Fruit fly (Drosophila melanogaster): ENCODE data around the gene Pex11c.

The Pex11c gene

DNA sequence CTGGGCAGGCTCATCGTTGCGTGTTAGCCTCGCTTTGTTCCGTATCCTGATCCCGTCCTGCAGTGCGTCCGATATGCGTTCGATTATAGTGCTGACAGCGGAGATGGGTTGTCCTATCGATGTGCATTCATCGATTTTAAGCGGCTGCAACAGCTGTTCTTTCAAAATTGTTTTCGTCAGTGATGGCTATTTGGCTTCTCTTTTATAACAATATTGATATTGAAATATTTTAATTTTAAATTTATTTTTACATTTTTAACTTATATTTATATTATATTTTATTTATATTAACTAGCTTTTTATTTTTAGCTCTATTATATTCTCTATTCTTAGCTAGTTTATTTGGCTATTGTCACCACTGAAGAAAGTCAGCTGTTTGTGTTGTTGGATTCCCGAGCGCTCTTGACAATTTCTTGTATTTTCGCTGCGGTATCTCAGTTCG is at the start of gene Pex11c, which contains the start of gene wda:
Gene Pex11c, plus strand, starts transcription at position 380 of the 442 bp plus-strand sequence.
Gene wda, minus strand, starts transcription at position 102 of the 442 bp plus-strand sequence.
- TF ChIP-seq toe (GFP tag; optimal IDR thresholded peaks at IDR 0.05) (peak; percentile 3), bab1 (GFP tag; optimal IDR thresholded peaks at IDR 0.05) (peak; percentile 81), CG11617 (GFP tag; optimal IDR thresholded peaks at IDR 0.05) (peak; percentile 89), Clk (GFP tag; optimal IDR thresholded peaks at IDR 0.05) (peak; percentile 18), CG5204 (GFP tag; optimal IDR thresholded peaks at IDR 0.05) (no peak), tj (GFP tag; optimal IDR thresholded peaks at IDR 0.05) (peak; percentile 68), kay (GFP tag; ENCODE audit: borderline replicate concordance) (peak; percentile 75), CG7045 (GFP tag; optimal IDR thresholded peaks at IDR 0.05) (peak; percentile 68), CG12768 (GFP tag; optimal IDR thresholded peaks at IDR 0.05) (peak; percentile 60), CG33017 (tag; optimal IDR thresholded peaks at IDR 0.05) (peak; percentile 92), Mnt (GFP tag; optimal IDR thresholded peaks at IDR 0.05) (peak; percentile 54), CG7101 (tag; optimal IDR thresholded peaks at IDR 0.05) (peak; percentile 95), CG1620 (GFP tag; optimal IDR thresholded peaks at IDR 0.05) (no peak), cic (GFP tag; optimal IDR thresholded peaks at IDR 0.05) (no peak), Crg-1 (GFP tag; optimal IDR thresholded peaks at IDR 0.05) (peak; percentile 22), pad (GFP tag; optimal IDR thresholded peaks at IDR 0.05) (peak; percentile 64), CG14711 (tag; optimal IDR thresholded peaks at IDR 0.05) (peak; percentile 87), cnc (optimal IDR thresholded peaks at IDR 0.05) (no peak), Hr96 (GFP tag; optimal IDR thresholded peaks at IDR 0.05) (no peak), ovo (GFP tag; optimal IDR thresholded peaks at IDR 0.05) (peak; percentile 60)

DNA sequence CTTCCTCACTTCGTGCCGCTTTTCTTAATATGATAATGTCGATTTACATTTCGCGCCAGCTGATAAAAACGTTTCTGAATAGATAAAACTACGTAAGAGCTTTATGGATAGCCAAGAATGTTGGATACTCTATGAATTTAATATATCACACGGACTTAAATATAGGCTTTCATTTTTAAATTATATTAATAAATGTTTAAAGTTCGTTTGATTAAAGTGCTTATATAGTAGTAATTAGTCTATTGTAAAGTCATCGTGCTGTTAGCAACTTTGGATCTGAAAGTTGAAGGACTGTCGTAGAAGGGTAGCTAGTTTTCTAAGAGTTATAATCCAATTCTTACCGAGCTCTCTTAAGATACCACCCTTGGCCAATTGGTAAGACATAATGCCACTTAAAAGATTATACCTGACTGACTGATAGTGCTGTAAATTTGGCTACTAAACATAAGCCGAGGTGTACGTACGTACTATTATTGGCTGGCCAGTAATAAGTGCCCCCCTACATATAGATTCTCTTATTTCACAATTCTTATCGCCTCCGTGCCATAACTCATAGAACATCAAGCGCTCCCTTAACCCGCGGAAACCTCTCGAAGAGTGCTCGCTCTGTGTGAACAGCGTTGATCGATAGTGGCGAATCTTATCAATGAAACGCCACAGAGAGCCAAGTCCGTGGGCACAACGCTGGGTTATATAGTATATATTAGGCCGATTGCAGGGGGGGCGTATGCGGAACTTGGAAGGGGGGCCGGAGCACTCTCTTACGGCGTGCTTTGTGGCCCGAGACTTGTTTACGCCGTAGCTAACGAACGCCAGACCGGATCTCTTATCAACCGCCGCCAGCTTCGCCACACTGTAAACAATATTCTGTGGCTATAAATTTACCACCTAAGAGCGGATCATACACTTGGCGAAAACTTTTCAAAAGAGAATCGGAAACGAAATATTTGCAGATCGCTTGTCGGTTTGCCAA is 47.6 kb upstream of the Pex11c start:
- no peak for TF ChIP-seq pad (GFP tag; optimal IDR thresholded peaks at IDR 0.05)
- TF ChIP-seq bab1 (GFP tag; optimal IDR thresholded peaks at IDR 0.05), result no peak
- TF ChIP-seq toe (GFP tag; optimal IDR thresholded peaks at IDR 0.05), result peak; percentile 33
- peak; percentile 5 for TF ChIP-seq ovo (GFP tag; optimal IDR thresholded peaks at IDR 0.05)
- peak; percentile 12 for TF ChIP-seq CG7101 (tag; optimal IDR thresholded peaks at IDR 0.05)
- TF ChIP-seq CG7045 (GFP tag; optimal IDR thresholded peaks at IDR 0.05), result peak; percentile 21
- TF ChIP-seq cnc (optimal IDR thresholded peaks at IDR 0.05), result peak in 1 of 2 experiments; percentile 42
- peak; percentile 63 for TF ChIP-seq Mnt (GFP tag; optimal IDR thresholded peaks at IDR 0.05)
- peak; percentile 17 for TF ChIP-seq CG33017 (tag; optimal IDR thresholded peaks at IDR 0.05)
- no peak for TF ChIP-seq CG11617 (GFP tag; optimal IDR thresholded peaks at IDR 0.05)
- no peak for TF ChIP-seq Crg-1 (GFP tag; optimal IDR thresholded peaks at IDR 0.05)
- peak; percentile 99 for TF ChIP-seq cic (GFP tag; optimal IDR thresholded peaks at IDR 0.05)
- peak; percentile 62 for TF ChIP-seq CG12768 (GFP tag; optimal IDR thresholded peaks at IDR 0.05)
- TF ChIP-seq CG14711 (tag; optimal IDR thresholded peaks at IDR 0.05), result peak; percentile 25
- TF ChIP-seq CG5204 (GFP tag; optimal IDR thresholded peaks at IDR 0.05), result peak; percentile 27

DNA sequence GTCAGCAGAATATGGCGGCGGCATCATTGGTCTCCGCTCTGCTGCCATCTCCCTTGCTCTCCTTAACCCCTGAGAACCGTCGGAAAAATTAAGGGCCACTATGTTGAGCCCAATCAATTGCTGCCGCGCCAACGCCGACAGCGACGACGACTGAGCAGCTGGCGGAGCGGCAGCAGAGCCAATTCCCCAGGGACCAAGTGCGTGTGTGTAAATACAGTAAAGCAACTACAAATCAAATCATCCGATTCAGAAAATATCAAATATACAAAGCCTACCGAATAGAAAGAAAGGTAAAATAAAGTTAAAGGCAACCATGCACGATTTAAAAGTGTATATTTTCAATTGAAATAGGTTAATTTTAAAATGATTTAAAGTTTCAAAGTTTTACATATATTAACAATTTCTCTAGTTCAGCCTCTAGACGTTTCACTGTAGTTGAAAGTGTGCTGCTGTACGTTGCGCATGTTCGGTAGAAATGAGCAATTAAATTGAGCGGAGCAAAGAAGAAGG is 46.4 kb upstream of the Pex11c start:
- TF ChIP-seq CG12768 (GFP tag; optimal IDR thresholded peaks at IDR 0.05) (peak; percentile 18), CG7101 (tag; optimal IDR thresholded peaks at IDR 0.05) (peak; percentile 26), toe (GFP tag; optimal IDR thresholded peaks at IDR 0.05) (peak; percentile 0), cic (GFP tag; optimal IDR thresholded peaks at IDR 0.05) (no peak)

DNA sequence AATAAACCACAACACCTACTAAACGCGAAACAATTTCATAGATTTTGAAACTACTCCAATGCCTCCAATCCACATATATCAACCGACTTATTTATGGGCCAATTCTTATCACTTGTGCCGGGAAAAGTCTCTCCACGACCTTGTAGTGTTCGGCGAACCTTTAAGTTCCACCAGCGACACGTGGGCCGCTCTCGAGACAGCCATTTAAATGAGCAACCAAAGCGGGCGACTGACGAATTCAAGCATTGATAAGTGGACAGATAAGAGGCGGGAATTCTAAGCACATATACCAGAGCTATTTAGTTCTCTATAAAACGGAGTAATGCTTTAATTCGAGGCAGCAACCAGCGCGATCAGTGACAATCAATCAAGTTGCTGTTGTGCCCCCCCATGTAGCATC is 45.4 kb upstream of the Pex11c start:
- TF ChIP-seq Crg-1 (GFP tag; optimal IDR thresholded peaks at IDR 0.05), result no peak
- peak; percentile 54 for TF ChIP-seq Mnt (GFP tag; optimal IDR thresholded peaks at IDR 0.05)
- TF ChIP-seq cic (GFP tag; optimal IDR thresholded peaks at IDR 0.05), result peak; percentile 28

DNA sequence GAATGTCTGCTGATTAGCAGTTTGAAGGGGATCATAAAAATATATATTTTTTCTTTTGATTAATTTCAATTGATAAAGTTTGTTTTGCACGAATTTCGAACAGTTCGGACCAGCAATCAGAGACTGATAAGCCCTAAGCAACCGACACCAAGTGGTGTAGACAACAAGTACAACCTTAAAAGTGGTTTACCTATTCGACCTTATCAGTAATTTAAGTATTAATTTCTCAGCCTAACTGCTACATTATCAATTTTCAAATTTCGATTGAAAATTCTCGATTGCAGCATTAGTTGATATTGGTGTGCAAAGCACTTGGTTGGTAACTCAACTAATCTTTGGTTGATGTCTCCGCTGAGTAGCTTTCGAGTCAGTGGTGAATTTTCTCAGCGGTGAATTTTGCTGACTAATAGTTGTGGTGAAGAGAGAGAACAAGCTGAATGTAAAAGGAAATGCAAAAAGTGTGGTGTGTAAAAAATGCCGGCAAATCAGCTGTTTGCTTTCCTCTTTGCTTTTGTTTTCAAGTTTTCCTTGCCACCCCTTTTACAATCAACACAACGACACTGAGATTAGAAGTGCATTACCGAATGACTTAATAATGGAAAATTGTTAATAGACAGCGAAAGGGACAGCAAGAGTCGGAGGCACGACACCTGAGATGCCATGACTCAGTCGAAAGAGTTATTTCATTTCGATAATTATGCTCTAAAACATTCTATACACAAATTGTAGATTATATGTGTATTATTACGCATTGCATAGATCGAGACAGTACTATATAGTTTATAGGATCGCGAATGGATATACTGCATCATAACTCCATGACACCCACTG is 43.3 kb upstream of the Pex11c start:
- peak; percentile 46 for TF ChIP-seq bab1 (GFP tag; optimal IDR thresholded peaks at IDR 0.05)
- peak in 1 of 2 experiments; percentile 92 for TF ChIP-seq cnc (optimal IDR thresholded peaks at IDR 0.05)
- TF ChIP-seq toe (GFP tag; optimal IDR thresholded peaks at IDR 0.05), result no peak
- peak; percentile 24 for TF ChIP-seq pad (GFP tag; optimal IDR thresholded peaks at IDR 0.05)
- TF ChIP-seq Crg-1 (GFP tag; optimal IDR thresholded peaks at IDR 0.05), result no peak
- no peak for TF ChIP-seq Hr96 (GFP tag; optimal IDR thresholded peaks at IDR 0.05)
- TF ChIP-seq CG5204 (GFP tag; optimal IDR thresholded peaks at IDR 0.05), result no peak
- peak; percentile 47 for TF ChIP-seq CG33017 (tag; optimal IDR thresholded peaks at IDR 0.05)
- TF ChIP-seq CG7101 (tag; optimal IDR thresholded peaks at IDR 0.05), result peak; percentile 12
- peak; percentile 99 for TF ChIP-seq kay (GFP tag; ENCODE audit: borderline replicate concordance)
- no peak for TF ChIP-seq CG7045 (GFP tag; optimal IDR thresholded peaks at IDR 0.05)
- TF ChIP-seq cic (GFP tag; optimal IDR thresholded peaks at IDR 0.05), result peak; percentile 80

DNA sequence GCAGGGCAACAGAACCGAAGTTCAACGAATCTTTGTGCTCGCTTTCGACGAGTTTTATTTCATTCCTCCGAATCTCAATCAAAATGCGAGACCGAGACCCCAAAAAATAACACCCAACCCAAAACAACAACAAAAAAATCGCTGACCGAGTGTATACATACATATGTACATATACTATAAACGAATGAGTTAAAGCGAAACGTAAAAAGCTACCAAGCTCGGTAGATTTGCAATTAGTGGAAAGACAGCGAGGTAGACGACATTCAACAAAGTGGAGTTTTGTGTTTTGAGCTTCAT is 42.8 kb upstream of the Pex11c start:
- TF ChIP-seq tj (GFP tag; optimal IDR thresholded peaks at IDR 0.05), result peak; percentile 92
- TF ChIP-seq CG1620 (GFP tag; optimal IDR thresholded peaks at IDR 0.05), result no peak

Data from whole organism, adult.